Fruit fly (Drosophila melanogaster): ENCODE measurements around the gene disp.

Gene disp

dm6 chr3R:5861218-5861902 is 5.2 kb upstream of the disp start (continued):
- TF ChIP-seq cwo (GFP tag; optimal IDR thresholded peaks at IDR 0.05) = peak; percentile 5
- TF ChIP-seq Myb (GFP tag; optimal IDR thresholded peaks at IDR 0.05) = no peak
- peak in 1 of 2 experiments; percentile 48 for TF ChIP-seq Pdp1 (GFP tag; optimal IDR thresholded peaks at IDR 0.05)
- no peak for TF ChIP-seq ase (GFP tag; IDR thresholded peaks at IDR 0.05)
- TF ChIP-seq az2 (GFP tag; optimal IDR thresholded peaks at IDR 0.05) = no peak
- peak; percentile 37 for TF ChIP-seq D19A (tag; optimal IDR thresholded peaks at IDR 0.05)
- TF ChIP-seq fd3F (GFP tag; optimal IDR thresholded peaks at IDR 0.05) = no peak
- TF ChIP-seq NfI (GFP tag; optimal IDR thresholded peaks at IDR 0.05) = peak; percentile 51
- peak; percentile 67 for TF ChIP-seq Med (GFP tag)
- no peak for TF ChIP-seq ash1 (GFP tag; optimal IDR thresholded peaks at IDR 0.05)
- no peak for TF ChIP-seq Hr3 (GFP tag; optimal IDR thresholded peaks at IDR 0.05)
- no peak for TF ChIP-seq CG8359 (GFP tag; optimal IDR thresholded peaks at IDR 0.05; ENCODE audit: borderline replicate concordance)
- TF ChIP-seq en (GFP tag; optimal IDR thresholded peaks at IDR 0.05) = no peak
- TF ChIP-seq Meics (GFP tag; optimal IDR thresholded peaks at IDR 0.05) = peak; percentile 77
- no peak for TF ChIP-seq ERR (GFP tag; optimal IDR thresholded peaks at IDR 0.05)
- TF ChIP-seq maf-S (GFP tag; optimal IDR thresholded peaks at IDR 0.05) = no peak
- TF ChIP-seq bcd (GFP tag; optimal IDR thresholded peaks at IDR 0.05) = peak; percentile 48
- no peak for TF ChIP-seq chif (GFP tag; optimal IDR thresholded peaks at IDR 0.05)
- no peak for TF ChIP-seq Mad (GFP tag; optimal IDR thresholded peaks at IDR 0.05)
- peak; percentile 61 for TF ChIP-seq CG2678 (tag; optimal IDR thresholded peaks at IDR 0.05)
- TF ChIP-seq pnt (GFP tag; optimal IDR thresholded peaks at IDR 0.05) = no peak
- peak; percentile 7 for TF ChIP-seq org-1 (GFP tag; optimal IDR thresholded peaks at IDR 0.05)
- peak; percentile 22 for TF ChIP-seq slou (GFP tag; optimal IDR thresholded peaks at IDR 0.05)
- no peak for TF ChIP-seq schlank (tag; optimal IDR thresholded peaks at IDR 0.05)
- no peak for TF ChIP-seq CG3838 (GFP tag; optimal IDR thresholded peaks at IDR 0.05)
- TF ChIP-seq CG9817 (tag; optimal IDR thresholded peaks at IDR 0.05) = peak; percentile 51
- TF ChIP-seq CG10979 (tag; optimal IDR thresholded peaks at IDR 0.05) = no peak
- no peak for TF ChIP-seq seq (GFP tag; IDR thresholded peaks at IDR 0.05)
- TF ChIP-seq CoRest (tag; optimal IDR thresholded peaks at IDR 0.05) = peak; percentile 47
- TF ChIP-seq nau (GFP tag; optimal IDR thresholded peaks at IDR 0.05) = no peak
- TF ChIP-seq Mes4 (GFP tag; optimal IDR thresholded peaks at IDR 0.05) = no peak
- TF ChIP-seq Dek (tag; optimal IDR thresholded peaks at IDR 0.05) = no peak
- TF ChIP-seq Xbp1 (GFP tag; optimal IDR thresholded peaks at IDR 0.05) = peak; percentile 14
- TF ChIP-seq sna (GFP tag; IDR thresholded peaks at IDR 0.05; ENCODE audit: partially characterized antibody) = no peak
- peak; percentile 48 for TF ChIP-seq gem (tag; optimal IDR thresholded peaks at IDR 0.05)
- no peak for TF ChIP-seq ab (GFP tag; optimal IDR thresholded peaks at IDR 0.05)
- no peak for TF ChIP-seq sqz (GFP tag; optimal IDR thresholded peaks at IDR 0.05)
- TF ChIP-seq CG3847 (GFP tag; IDR thresholded peaks at IDR 0.05) = peak; percentile 4; the same call in 1 of the 2 replicates
- no peak for TF ChIP-seq sens-2 (GFP tag; IDR thresholded peaks at IDR 0.05)
- TF ChIP-seq gro (GFP tag; optimal IDR thresholded peaks at IDR 0.05) = peak; percentile 2
- no peak for TF ChIP-seq GATAe (GFP tag; conservative IDR thresholded peaks at IDR 0.05)
- no peak for TF ChIP-seq luna (GFP tag; optimal IDR thresholded peaks at IDR 0.05)
- no peak for TF ChIP-seq CG10654 (GFP tag; optimal IDR thresholded peaks at IDR 0.05)
- TF ChIP-seq CG18262 (tag; optimal IDR thresholded peaks at IDR 0.05) = peak; percentile 37
- TF ChIP-seq so (GFP tag; IDR thresholded peaks at IDR 0.05) = no peak
- TF ChIP-seq CG14667 (GFP tag; IDR thresholded peaks at IDR 0.05) = no peak
- TF ChIP-seq lab (GFP tag; optimal IDR thresholded peaks at IDR 0.05) = peak; percentile 38
- peak; percentile 21 for TF ChIP-seq Atf-2 (GFP tag; optimal IDR thresholded peaks at IDR 0.05)
- peak; percentile 51 for TF ChIP-seq CG12104 (GFP tag; optimal IDR thresholded peaks at IDR 0.05)
- TF ChIP-seq toy (GFP tag; IDR thresholded peaks at IDR 0.05) = no peak

Data from whole organism, embryonic.